Worm (Caenorhabditis elegans) whole organism, early embryonic: Measurements from ENCODE around the gene fbxa-13.

Source experiments
- B0310.2 ChIP-seq: sonication (generic microtip); optimal IDR thresholded peaks from 2 replicates; lab custom pipeline; 2016; ENCODE audit warnings: mild to moderate bottlenecking, missing genetic modification characterization, missing compliant biosample characterization
- F13C5.2 ChIP-seq: sonication (generic microtip); optimal IDR thresholded peaks from 2 replicates; lab custom pipeline; 2017; ENCODE audit warnings: mild to moderate bottlenecking, missing genetic modification characterization, inconsistent platforms, missing compliant biosample characterization
- aly-1 ChIP-seq: sonication (generic microtip); optimal IDR thresholded peaks from 2 replicates; lab custom pipeline; 2016; ENCODE audit warnings: missing genetic modification characterization, missing compliant biosample characterization
- ama-1 ChIP-seq: fragments of 150-350 bp; optimal IDR thresholded peaks from 2 replicates; lab custom pipeline; 2014
- ceh-13 ChIP-seq: fragments of 200-800 bp; sonication (Bioruptor generic); optimal IDR thresholded peaks from 2 replicates; lab custom pipeline; 2018; ENCODE audit warnings: mild to moderate bottlenecking, missing genetic modification characterization, missing compliant biosample characterization
- ceh-36 ChIP-seq: sonication (generic microtip); optimal IDR thresholded peaks from 2 replicates; lab custom pipeline; 2016; ENCODE audit warnings: missing genetic modification characterization, inconsistent platforms, missing compliant biosample characterization
- ets-7 ChIP-seq: sonication (generic microtip); optimal IDR thresholded peaks from 2 replicates; lab custom pipeline; 2016; ENCODE audit warnings: missing genotype, missing genetic modification characterization, missing compliant biosample characterization
- flt-1 ChIP-seq: fragments of 200-800 bp; sonication (Bioruptor generic); IDR thresholded peaks from 2 replicates; pipeline ENCODE4 v1.3.6; 2022; ENCODE audit warnings: missing genetic modification characterization, missing compliant biosample characterization
- hmbx-1 ChIP-seq: sonication (generic microtip); optimal IDR thresholded peaks from 2 replicates; lab custom pipeline; 2016; ENCODE audit warnings: mild to moderate bottlenecking, missing genetic modification characterization, missing compliant biosample characterization
- hmg-4 ChIP-seq: fragments of 200-800 bp; sonication (Bioruptor generic); optimal IDR thresholded peaks from 2 replicates; lab custom pipeline; 2018; ENCODE audit warnings: mild to moderate bottlenecking, missing genetic modification characterization, missing compliant biosample characterization
- hnd-1 ChIP-seq: sonication (generic microtip); optimal IDR thresholded peaks from 2 replicates; lab custom pipeline; 2016; ENCODE audit warnings: missing genetic modification characterization, missing compliant biosample characterization
- pes-1 ChIP-seq: fragments of 200-800 bp; sonication (Bioruptor generic); IDR thresholded peaks from 2 replicates; pipeline ENCODE4 v1.3.6; 2022; ENCODE audit warnings: missing genetic modification reagents, missing genetic modification characterization, missing compliant biosample characterization
- scrt-1 ChIP-seq: fragments of 200-800 bp; sonication (Bioruptor generic); IDR thresholded peaks from 2 replicates; pipeline ENCODE4 v1.3.6; 2022; ENCODE audit warnings: missing genetic modification characterization, missing compliant biosample characterization
- sea-1 ChIP-seq: fragments of 200-800 bp; sonication (Bioruptor generic); conservative IDR thresholded peaks from 2 replicates; pipeline ENCODE4 v1.3.6; 2022; ENCODE audit warnings: missing genetic modification characterization, missing compliant biosample characterization
- tbx-11 ChIP-seq: fragments of 200-800 bp; sonication (Bioruptor generic); IDR thresholded peaks from 2 replicates; pipeline ENCODE4 v1.3.6; 2022; ENCODE audit warnings: missing genetic modification characterization, missing compliant biosample characterization
- tbx-37 ChIP-seq: fragments of 200-800 bp; sonication (Bioruptor generic); conservative IDR thresholded peaks from 2 replicates; pipeline ENCODE4 v1.3.6; 2022; ENCODE audit warnings: missing genetic modification reagents, missing genetic modification characterization, missing compliant biosample characterization
- tra-4 ChIP-seq: sonication (generic microtip); optimal IDR thresholded peaks from 2 replicates; lab custom pipeline; 2017; ENCODE audit warnings: missing genetic modification characterization, missing compliant biosample characterization

Gene fbxa-13

ce11 chrIII:1705799-1706198 lies at the start of gene fbxa-13, which contains the start of gene Y22D7AR.2:
Gene fbxa-13 (minus strand): TSS chrIII:1705899.
Gene Y22D7AR.2 (plus strand): TSS chrIII:1705946.
- TF ChIP-seq pes-1 (no peak), tbx-37 (GFP tag; lab: Robert Waterston, UW) (no peak), hmbx-1 (tag; lab: Kevin White, UChicago) (no peak), ceh-36 (tag; lab: Kevin White, UChicago) (no peak)

ce11 chrIII:1754842-1755241 lies 49.1 kb upstream of the fbxa-13 start, which contains the start of gene Y46E12A.3:
Gene Y46E12A.3 (minus strand): TSS chrIII:1754942.
- TF ChIP-seq sea-1 (GFP tag; lab: Robert Waterston, UW) (no peak), tra-4 (tag; lab: Kevin White, UChicago) (no peak), B0310.2 (tag; lab: Kevin White, UChicago) (no peak), hnd-1 (tag; lab: Kevin White, UChicago) (no peak), flt-1 (no peak), ceh-13 (GFP tag; lab: Kevin White, UChicago) (no peak), hmg-4 (GFP tag; lab: Kevin White, UChicago) (no peak), pes-1 (no peak), ets-7 (tag; lab: Kevin White, UChicago) (no peak), ceh-36 (tag; lab: Kevin White, UChicago) (no peak), ama-1 (lab: Kevin White, UChicago) (no peak), scrt-1 (no peak), F13C5.2 (tag; lab: Kevin White, UChicago) (no peak)

DNA sequence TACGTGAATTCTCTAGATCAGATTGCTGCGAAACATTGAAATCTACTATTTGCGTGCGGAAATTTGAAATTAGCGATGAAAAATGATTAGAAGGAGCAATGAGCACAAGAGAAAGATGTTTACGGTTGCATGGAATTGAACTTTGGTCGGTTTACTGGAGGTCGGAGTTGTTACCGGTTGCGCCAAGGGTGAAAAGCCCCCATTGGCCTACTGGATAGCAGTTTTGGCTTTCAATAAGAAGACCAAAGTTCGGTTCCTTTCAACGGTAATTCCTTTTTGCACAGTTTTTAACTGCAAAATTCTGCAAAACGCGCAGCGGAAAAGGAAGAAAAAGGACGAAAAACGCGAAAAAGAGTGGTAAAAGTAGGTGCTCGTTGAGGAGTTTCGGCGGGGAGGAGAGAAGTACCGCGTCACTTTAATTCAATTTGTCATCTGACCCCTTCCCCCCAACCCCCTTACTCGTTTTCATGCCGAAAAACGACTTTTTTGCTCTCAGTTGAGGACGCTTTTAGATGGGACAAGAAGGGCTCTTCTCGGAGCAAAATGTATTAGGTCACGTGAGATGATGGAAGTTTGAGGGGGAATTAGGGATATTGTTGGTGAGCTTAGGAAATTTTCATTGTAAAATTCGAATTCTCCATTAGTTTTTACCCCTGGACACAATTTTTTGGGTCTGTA lies 39.9 kb upstream of the fbxa-13 start:
- TF ChIP-seq tbx-11 (no peak), F13C5.2 (tag; lab: Kevin White, UChicago) (no peak), pes-1 (no peak), flt-1 (no peak), B0310.2 (tag; lab: Kevin White, UChicago) (no peak), ceh-36 (tag; lab: Kevin White, UChicago) (no peak), tra-4 (tag; lab: Kevin White, UChicago) (no peak), ets-7 (tag; lab: Kevin White, UChicago) (no peak), hmbx-1 (tag; lab: Kevin White, UChicago) (no peak), ama-1 (lab: Kevin White, UChicago) (no peak), tbx-37 (GFP tag; lab: Robert Waterston, UW) (no peak), hmg-4 (GFP tag; lab: Kevin White, UChicago) (no peak), aly-1 (tag; lab: Kevin White, UChicago) (no peak), scrt-1 (no peak), ceh-13 (GFP tag; lab: Kevin White, UChicago) (no peak), hnd-1 (tag; lab: Kevin White, UChicago) (no peak), sea-1 (GFP tag; lab: Robert Waterston, UW) (no peak)

DNA sequence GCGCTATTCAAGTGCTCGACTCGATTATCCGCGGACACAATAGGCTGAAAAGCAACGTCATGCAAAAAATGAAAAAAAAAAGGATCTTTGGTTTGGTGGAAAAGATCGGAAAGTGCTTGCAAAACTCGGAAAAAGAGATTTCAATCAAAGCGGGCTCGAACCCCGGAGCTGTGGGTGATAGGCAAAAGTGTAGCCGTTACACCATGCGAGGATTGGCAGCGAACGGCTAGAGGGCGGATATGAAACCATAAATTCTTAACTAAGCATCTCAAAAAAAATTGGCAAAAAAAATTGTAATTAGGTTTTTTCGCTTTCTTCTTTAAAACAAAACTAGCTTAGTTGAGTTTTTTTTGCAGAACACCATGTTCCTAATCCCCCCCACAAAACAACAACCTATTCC lies 38.8 kb upstream of the fbxa-13 start:
- TF ChIP-seq ets-7 (tag; lab: Kevin White, UChicago) = no peak
- TF ChIP-seq tra-4 (tag; lab: Kevin White, UChicago) = no peak
- no peak for TF ChIP-seq sea-1 (GFP tag; lab: Robert Waterston, UW)
- TF ChIP-seq tbx-11 = no peak
- no peak for TF ChIP-seq ceh-13 (GFP tag; lab: Kevin White, UChicago)
- TF ChIP-seq ceh-36 (tag; lab: Kevin White, UChicago) = no peak
- no peak for TF ChIP-seq pes-1
- no peak for TF ChIP-seq tbx-37 (GFP tag; lab: Robert Waterston, UW)
- TF ChIP-seq hnd-1 (tag; lab: Kevin White, UChicago) = no peak
- TF ChIP-seq scrt-1 = no peak
- no peak for TF ChIP-seq F13C5.2 (tag; lab: Kevin White, UChicago)
- TF ChIP-seq B0310.2 (tag; lab: Kevin White, UChicago) = no peak
- TF ChIP-seq aly-1 (tag; lab: Kevin White, UChicago) = no peak
- TF ChIP-seq hmbx-1 (tag; lab: Kevin White, UChicago) = no peak
- TF ChIP-seq ama-1 (lab: Kevin White, UChicago) = no peak
- TF ChIP-seq flt-1 = no peak
- TF ChIP-seq hmg-4 (GFP tag; lab: Kevin White, UChicago) = no peak

- TF ChIP-seq ets-7 (tag; lab: Kevin White, UChicago) (no peak), hnd-1 (tag; lab: Kevin White, UChicago) (no peak), hmg-4 (GFP tag; lab: Kevin White, UChicago) (no peak), tra-4 (tag; lab: Kevin White, UChicago) (no peak), sea-1 (GFP tag; lab: Robert Waterston, UW) (no peak), tbx-37 (GFP tag; lab: Robert Waterston, UW) (no peak)
Measured at ce11 chrIII:1743488-1744020, 37.9 kb upstream of the fbxa-13 start.

- TF ChIP-seq ceh-13 (GFP tag; lab: Kevin White, UChicago) (no peak), ama-1 (lab: Kevin White, UChicago) (no peak), ets-7 (tag; lab: Kevin White, UChicago) (no peak), hmbx-1 (tag; lab: Kevin White, UChicago) (no peak), pes-1 (no peak), F13C5.2 (tag; lab: Kevin White, UChicago) (no peak), hnd-1 (tag; lab: Kevin White, UChicago) (no peak), aly-1 (tag; lab: Kevin White, UChicago) (no peak), scrt-1 (no peak)
Measured at ce11 chrIII:1743081-1743480, 37.4 kb upstream of the fbxa-13 start.

DNA sequence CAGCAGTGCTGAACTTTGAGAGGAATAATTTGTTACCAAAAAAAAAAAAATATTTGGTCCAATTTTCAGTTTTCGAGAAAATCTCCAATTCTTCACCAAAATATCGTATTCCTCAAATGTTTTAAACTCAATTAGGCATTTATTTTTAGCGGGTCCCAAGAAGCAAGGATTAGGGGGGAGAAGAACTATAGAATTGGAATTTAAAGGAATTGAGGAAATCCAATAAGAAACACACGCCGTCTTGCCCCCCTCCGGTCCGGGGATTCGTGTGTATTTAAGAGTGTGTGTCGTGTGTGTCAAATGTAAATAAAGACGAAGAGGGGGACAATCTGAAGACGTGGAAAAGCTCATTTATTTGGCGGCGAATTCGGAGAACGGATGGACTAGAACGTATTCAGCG lies 27.7 kb upstream of the fbxa-13 start:
- TF ChIP-seq tbx-11 (no peak), F13C5.2 (tag; lab: Kevin White, UChicago) (no peak), pes-1 (no peak), hmbx-1 (tag; lab: Kevin White, UChicago) (no peak), ets-7 (tag; lab: Kevin White, UChicago) (no peak), B0310.2 (tag; lab: Kevin White, UChicago) (no peak), tra-4 (tag; lab: Kevin White, UChicago) (no peak), hnd-1 (tag; lab: Kevin White, UChicago) (no peak), aly-1 (tag; lab: Kevin White, UChicago) (no peak), scrt-1 (no peak), tbx-37 (GFP tag; lab: Robert Waterston, UW) (no peak), ceh-13 (GFP tag; lab: Kevin White, UChicago) (no peak), flt-1 (no peak), hmg-4 (GFP tag; lab: Kevin White, UChicago) (no peak), ceh-36 (tag; lab: Kevin White, UChicago) (no peak), sea-1 (GFP tag; lab: Robert Waterston, UW) (no peak), ama-1 (lab: Kevin White, UChicago) (no peak)
